Fruit fly (Drosophila melanogaster) whole organism, embryonic: ENCODE measurements around the gene Arpc3A.
A peak's percentile ranks its signal among the peaks of the same experiment; 100 is the strongest.

Source experiments
- Atf6 ChIP-seq: fragments of 200-800 bp; sonication (Bioruptor generic); IDR thresholded peaks from 2 replicates; pipeline ENCODE4 v1.3.6; 2022; ENCODE audit warnings: missing biosample characterization, missing genetic modification characterization
- BEAF-32 ChIP-seq: fragments of 200-800 bp; sonication (Bioruptor generic); optimal IDR thresholded peaks from 3 replicates; lab custom pipeline; 2017; ENCODE audit warnings: missing biosample characterization, missing genetic modification characterization, mild to moderate bottlenecking, moderate library complexity, missing genetic modification reagents
- CG11456 ChIP-seq: fragments of 200-800 bp; sonication (Bioruptor generic); IDR thresholded peaks from 3 replicates; pipeline ENCODE4 v1.3.6; 2022; ENCODE audit warnings: missing biosample characterization, missing genetic modification characterization
- CG12155 ChIP-seq: fragments of 200-800 bp; sonication (Bioruptor generic); optimal IDR thresholded peaks from 3 replicates; lab custom pipeline; 2016; ENCODE audit warnings: missing biosample characterization, missing genetic modification characterization
- CG1233 ChIP-seq: fragments of 200-800 bp; sonication (Bioruptor generic); optimal IDR thresholded peaks from 4 replicates; lab custom pipeline; 2018; ENCODE audit warnings: missing biosample characterization, mild to moderate bottlenecking, missing genetic modification characterization
- CG12942 ChIP-seq: fragments of 200-800 bp; sonication (Bioruptor generic); optimal IDR thresholded peaks from 3 replicates; lab custom pipeline; 2016; ENCODE audit warnings: missing biosample characterization, missing genetic modification characterization
- CG13287 ChIP-seq: fragments of 200-800 bp; sonication (Bioruptor generic); IDR thresholded peaks from 2 replicates; pipeline ENCODE4 v1.3.6; 2022; ENCODE audit warnings: missing biosample characterization, missing genetic modification characterization; ENCODE audit not compliant: partially characterized antibody
- CG15514 ChIP-seq: fragments of 200-800 bp; sonication (Bioruptor generic); optimal IDR thresholded peaks from 3 replicates; lab custom pipeline; 2017; ENCODE audit warnings: missing biosample characterization, missing genetic modification characterization, mild to moderate bottlenecking, moderate library complexity, missing genetic modification reagents
- CG1602 ChIP-seq: fragments of 200-800 bp; sonication (Bioruptor generic); optimal IDR thresholded peaks from 3 replicates; lab custom pipeline; 2016; ENCODE audit warnings: missing biosample characterization, missing genetic modification characterization
- CG1603 ChIP-seq: fragments of 200-800 bp; sonication (Bioruptor generic); optimal IDR thresholded peaks from 2 replicates; lab custom pipeline; 2019; ENCODE audit warnings: missing biosample characterization, mild to moderate bottlenecking, missing genetic modification characterization, moderate library complexity
- CG17359 ChIP-seq: fragments of 200-800 bp; sonication (Bioruptor generic); optimal IDR thresholded peaks from 3 replicates; lab custom pipeline; 2018; ENCODE audit warnings: missing biosample characterization, mild to moderate bottlenecking, missing genetic modification characterization, moderate library complexity
- CG30431 ChIP-seq: fragments of 200-800 bp; sonication (Bioruptor generic); optimal IDR thresholded peaks from 2 replicates; lab custom pipeline; 2017; ENCODE audit warnings: missing biosample characterization, missing genetic modification characterization
- CG3407 ChIP-seq: fragments of 200-800 bp; sonication (Bioruptor generic); optimal IDR thresholded peaks from 2 replicates; lab custom pipeline; 2018; ENCODE audit warnings: missing biosample characterization, mild to moderate bottlenecking, missing genetic modification characterization
- CG7271 ChIP-seq: fragments of 200-800 bp; sonication (Bioruptor generic); optimal IDR thresholded peaks from 2 replicates; lab custom pipeline; 2018; ENCODE audit warnings: missing biosample characterization, mild to moderate bottlenecking, missing genetic modification characterization, moderate library complexity
- CG7987 ChIP-seq: fragments of 200-800 bp; sonication (Bioruptor generic); optimal IDR thresholded peaks from 2 replicates; lab custom pipeline; 2018; ENCODE audit warnings: missing biosample characterization, mild to moderate bottlenecking, missing genetic modification characterization, moderate library complexity
- CG8944 ChIP-seq: fragments of 200-800 bp; sonication (Bioruptor generic); optimal IDR thresholded peaks from 3 replicates; lab custom pipeline; 2016; ENCODE audit warnings: missing biosample characterization, missing genetic modification characterization
- D19A ChIP-seq: fragments of 200-800 bp; optimal IDR thresholded peaks from 3 replicates; lab custom pipeline; 2019; ENCODE audit warnings: missing biosample characterization, mild to moderate bottlenecking, missing genetic modification characterization, moderate library complexity
- HmgD ChIP-seq: fragments of 200-800 bp; sonication (Bioruptor generic); optimal IDR thresholded peaks from 3 replicates; lab custom pipeline; 2016; ENCODE audit warnings: missing biosample characterization, missing genetic modification characterization
- MBD-R2 ChIP-seq: fragments of 200-800 bp; sonication (Bioruptor generic); IDR thresholded peaks from 2 replicates; pipeline ENCODE4 v1.3.6; 2022; ENCODE audit warnings: missing biosample characterization, missing genetic modification characterization
- Max ChIP-seq: fragments of 200-800 bp; sonication (Bioruptor generic); optimal IDR thresholded peaks from 2 replicates; lab custom pipeline; 2016; ENCODE audit warnings: missing biosample characterization, mild to moderate bottlenecking, missing genetic modification characterization
- Nf-YC ChIP-seq: fragments of 200-800 bp; optimal IDR thresholded peaks from 3 replicates; lab custom pipeline; 2019; ENCODE audit warnings: missing biosample characterization, mild to moderate bottlenecking, missing genetic modification characterization, moderate library complexity
- Rfx ChIP-seq: fragments of 200-800 bp; sonication (Bioruptor generic); IDR thresholded peaks from 2 replicates; pipeline ENCODE4 v1.3.6; 2022; ENCODE audit warnings: missing biosample characterization, missing genetic modification characterization
- YL-1 ChIP-seq: fragments of 200-800 bp; sonication (Bioruptor generic); optimal IDR thresholded peaks from 3 replicates; lab custom pipeline; 2017; ENCODE audit warnings: missing biosample characterization, mild to moderate bottlenecking, missing genetic modification characterization
- abd-A ChIP-seq: fragments of 200-800 bp; sonication (Bioruptor generic); optimal IDR thresholded peaks from 3 replicates; lab custom pipeline; 2019; ENCODE audit warnings: missing biosample characterization, mild to moderate bottlenecking, missing genetic modification characterization, moderate library complexity
- dpn ChIP-seq, 2 experiments: fragments of 200-800 bp; sonication (Bioruptor generic); optimal IDR thresholded peaks; 3 replicates each; lab custom pipeline; 2016; ENCODE audit warnings: missing biosample characterization in 2 of 2, missing genetic modification characterization in 2 of 2
- nerfin-2 ChIP-seq: fragments of 200-800 bp; sonication (Bioruptor generic); IDR thresholded peaks from 2 replicates; pipeline ENCODE4 v1.3.6; 2022; ENCODE audit warnings: missing biosample characterization, missing genetic modification characterization; ENCODE audit not compliant: partially characterized antibody
- pan ChIP-seq, 4 experiments: fragments of >200 bp in 3 of 4; fragments of 200-800 bp in 1 of 4; sonication (Bioruptor generic) in 1 of 4; optimal IDR thresholded peaks in 3 of 4; IDR thresholded peaks in 1 of 4; 2 replicates each; pipeline versions ENCODE4 v1.3.6 to Lab custom; 2017 to 2022; ENCODE audit warnings: missing biosample characterization in 2 of 4, missing genetic modification characterization in 2 of 4, mixed read lengths in 1 of 4
- peb ChIP-seq: fragments of 200-800 bp; sonication (Bioruptor generic); IDR thresholded peaks from 2 replicates; pipeline ENCODE4 v1.3.6; 2022; ENCODE audit warnings: missing biosample characterization, missing genetic modification characterization
- rib ChIP-seq: fragments of 200-800 bp; sonication (Bioruptor generic); IDR thresholded peaks from 2 replicates; pipeline ENCODE4 v1.3.6; 2022; ENCODE audit warnings: missing biosample characterization, missing genetic modification characterization
- sc ChIP-seq, 3 experiments: fragments of >200 bp in 2 of 3; fragments of 200-800 bp in 1 of 3; sonication (Bioruptor generic) in 1 of 3; optimal IDR thresholded peaks; 2 replicates in 2 of 3; 3 replicates in 1 of 3; lab custom pipeline; 2017; ENCODE audit warnings: mild to moderate bottlenecking in 1 of 3, missing biosample characterization in 1 of 3, missing genetic modification characterization in 1 of 3, missing genetic modification reagents in 1 of 3
- stwl ChIP-seq: fragments of 200-800 bp; sonication (Bioruptor generic); optimal IDR thresholded peaks from 3 replicates; lab custom pipeline; 2018; ENCODE audit warnings: missing biosample characterization, mild to moderate bottlenecking, missing genetic modification characterization, moderate library complexity
- tup ChIP-seq: fragments of 200-800 bp; sonication (Bioruptor generic); optimal IDR thresholded peaks from 2 replicates; lab custom pipeline; 2016; ENCODE audit warnings: missing biosample characterization, mild to moderate bottlenecking, missing genetic modification characterization, moderate library complexity
- twi ChIP-seq: fragments of 200-800 bp; optimal IDR thresholded peaks from 2 replicates; lab custom pipeline; 2019; ENCODE audit warnings: missing biosample characterization, mild to moderate bottlenecking, missing genetic modification characterization, moderate library complexity
- unc-4 ChIP-seq: fragments of 200-800 bp; sonication (Bioruptor generic); IDR thresholded peaks from 2 replicates; pipeline ENCODE4 v1.3.6; 2022; ENCODE audit warnings: missing biosample characterization, missing genetic modification characterization; ENCODE audit not compliant: partially characterized antibody
- vvl ChIP-seq: fragments of 200-800 bp; sonication (Bioruptor generic); IDR thresholded peaks from 2 replicates; pipeline ENCODE4 v1.3.6; 2022; ENCODE audit warnings: missing biosample characterization, missing genetic modification characterization

Gene Arpc3A

dm6 chr3R:15803502-15804461 is 30.7 kb upstream of the Arpc3A start, which contains the start of gene alpha-Man-IIb (continued):
- peak; percentile 35 for TF ChIP-seq Nf-YC (tag; lab: Kevin White, UChicago)
- TF ChIP-seq vvl, result peak; percentile 52
- peak; percentile 34 for TF ChIP-seq CG7987
- TF ChIP-seq MBD-R2, result peak; percentile 43; the same call in 1 of the 2 replicates
- TF ChIP-seq CG12942 (GFP tag; lab: Kevin White, UChicago), result no peak
- no peak for TF ChIP-seq CG1602
- 0 out of 2 replicates have a peak, but pooled peaks have one; percentile 24 for TF ChIP-seq Atf6 (GFP tag; lab: Robert Waterston, UW)
- TF ChIP-seq BEAF-32 (GFP tag; lab: Kevin White, UChicago), result peak; percentile 80
- TF ChIP-seq Rfx (GFP tag; lab: Robert Waterston, UW), result peak; percentile 54
- TF ChIP-seq CG13287 (GFP tag; lab: Robert Waterston, UW), result peak; percentile 91
- no peak for TF ChIP-seq peb (GFP tag; lab: Robert Waterston, UW)
- peak; percentile 4 for TF ChIP-seq YL-1 (GFP tag; lab: Kevin White, UChicago)
- TF ChIP-seq CG1233 (GFP tag; lab: Kevin White, UChicago), result peak; percentile 6
- no peak for TF ChIP-seq CG7271 (tag; lab: Kevin White, UChicago)
- no peak for TF ChIP-seq dpn (GFP tag; optimal IDR thresholded peaks at IDR 0.05; lab: Kevin White, UChicago)
- TF ChIP-seq CG15514 (GFP tag; lab: Kevin White, UChicago), result peak; percentile 62
- peak; percentile 88 for TF ChIP-seq unc-4 (GFP tag; lab: Robert Waterston, UW)
- TF ChIP-seq CG30431, result no peak
- TF ChIP-seq CG17359, result peak; percentile 23
- peak; percentile 69 for TF ChIP-seq nerfin-2
- peak; percentile 53 for TF ChIP-seq CG1603
- peak; percentile 23; the same call in 1 of the 3 replicates for TF ChIP-seq CG11456 (GFP tag; lab: Robert Waterston, UW)
- peak; percentile 23 for TF ChIP-seq twi (tag; lab: Kevin White, UChicago)
- TF ChIP-seq CG8944 (GFP tag; lab: Kevin White, UChicago), result no peak
- TF ChIP-seq abd-A, result peak; percentile 80
- peak; percentile 15 for TF ChIP-seq tup (GFP tag; lab: Kevin White, UChicago)
- peak; percentile 40 for TF ChIP-seq Max (GFP tag; lab: Kevin White, UChicago)
- TF ChIP-seq HmgD (GFP tag; lab: Kevin White, UChicago), result no peak
- no peak for TF ChIP-seq CG12155 (GFP tag; lab: Kevin White, UChicago)

- TF ChIP-seq CG1602 (no peak), sc (optimal IDR thresholded peaks at IDR 0.05; lab: Kevin White, UChicago) (no peak), sc (GFP tag; optimal IDR thresholded peaks at IDR 0.05; lab: Kevin White, UChicago) (no peak), pan (optimal IDR thresholded peaks at IDR 0.05; lab: Kevin White, UChicago) (no peak), pan (GFP tag; optimal IDR thresholded peaks at IDR 0.05 in 1 of 2, IDR thresholded peaks at IDR 0.05 in 1 of 2) (peak in 1 of 2 experiments; percentile 13)
These were observed 29.8 kb upstream of the Arpc3A start for dm6 chr3R:15804678-15805077.

- no peak for TF ChIP-seq rib (GFP tag; lab: Robert Waterston, UW)
- TF ChIP-seq D19A (tag; lab: Kevin White, UChicago), result peak; percentile 68
- TF ChIP-seq CG3407 (GFP tag; lab: Kevin White, UChicago), result no peak
- no peak for TF ChIP-seq stwl
These were observed 28.1 kb upstream of the Arpc3A start for dm6 chr3R:15806341-15806740.
